Worm (Caenorhabditis elegans): ENCODE data around the gene F21G4.6.

- TF ChIP-seq tbx-2 (tag; optimal IDR thresholded peaks at IDR 0.05): no peak
- no peak for TF ChIP-seq elt-3 (tag; optimal IDR thresholded peaks at IDR 0.05)
- no peak for TF ChIP-seq ceh-82 (tag; optimal IDR thresholded peaks at IDR 0.05)
- TF ChIP-seq ces-1 (GFP tag; optimal IDR thresholded peaks at IDR 0.05): no peak
- TF ChIP-seq lin-13 (GFP tag; optimal IDR thresholded peaks at IDR 0.05): no peak
- TF ChIP-seq mdl-1 (tag; optimal IDR thresholded peaks at IDR 0.05): no peak
- TF ChIP-seq pag-3 (tag; optimal IDR thresholded peaks at IDR 0.05; ENCODE audit: borderline replicate concordance, insufficient read depth): no peak
- no peak for TF ChIP-seq mep-1 (tag; optimal IDR thresholded peaks at IDR 0.05)
- TF ChIP-seq C34B4.2 (tag; optimal IDR thresholded peaks at IDR 0.05): no peak
- TF ChIP-seq unc-62 (GFP tag; optimal IDR thresholded peaks at IDR 0.05): no peak
- TF ChIP-seq zag-1 (tag; optimal IDR thresholded peaks at IDR 0.05): no peak
- TF ChIP-seq aly-2 (tag; optimal IDR thresholded peaks at IDR 0.05): no peak
These were observed 1.7 kb upstream of the F21G4.6 start, which contains the start of gene folr-1 for ce11 chrX:9918997-9919396.
